Worm (Caenorhabditis elegans) whole organism, young adult: ENCODE results near the gene fbxa-79.

Experiments used
- B0336.3 ChIP-seq: fragments of 200-800 bp; sonication (Bioruptor generic); IDR thresholded peaks from 2 replicates; pipeline ENCODE4 v1.3.6; 2022; ENCODE audit warnings: missing genetic modification characterization, missing compliant biosample characterization
- C06A6.2 ChIP-seq: fragments of 200-800 bp; sonication (Bioruptor generic); conservative IDR thresholded peaks from 2 replicates; pipeline ENCODE4 v1.3.6; 2022; ENCODE audit warnings: missing genetic modification characterization, missing compliant biosample characterization
- F10E7.11 ChIP-seq: sonication (generic microtip); optimal IDR thresholded peaks from 2 replicates; lab custom pipeline; 2017; ENCODE audit warnings: mild to moderate bottlenecking, missing genetic modification characterization, moderate library complexity, missing compliant biosample characterization
- F49E8.2 ChIP-seq: sonication (generic microtip); optimal IDR thresholded peaks from 3 replicates; lab custom pipeline; 2017; ENCODE audit warnings: missing genetic modification characterization, mild to moderate bottlenecking, missing compliant biosample characterization, antibody characterized with exemption, moderate library complexity; ENCODE audit not compliant: insufficient read depth
- F57C9.4 ChIP-seq: sonication (generic microtip); optimal IDR thresholded peaks from 2 replicates; lab custom pipeline; 2017; ENCODE audit warnings: mild to moderate bottlenecking, missing genetic modification characterization, missing compliant biosample characterization
- K12H6.12 ChIP-seq: fragments of 200-800 bp; sonication (Bioruptor generic); optimal IDR thresholded peaks from 2 replicates; lab custom pipeline; 2018; ENCODE audit warnings: mild to moderate bottlenecking, missing genetic modification characterization, missing compliant biosample characterization
- T26A5.8 ChIP-seq: sonication (generic microtip); optimal IDR thresholded peaks from 2 replicates; lab custom pipeline; 2016; ENCODE audit warnings: missing genetic modification characterization, missing compliant biosample characterization
- atf-7 ChIP-seq: sonication (generic microtip); optimal IDR thresholded peaks from 2 replicates; lab custom pipeline; 2017; ENCODE audit warnings: mild to moderate bottlenecking, missing genetic modification characterization, missing compliant biosample characterization
- attf-6 ChIP-seq: fragments of 200-800 bp; sonication (Bioruptor generic); IDR thresholded peaks from 2 replicates; pipeline ENCODE4 v1.3.6; 2022; ENCODE audit warnings: missing genetic modification reagents, missing genetic modification characterization, missing compliant biosample characterization
- bed-2 ChIP-seq: fragments of 200-800 bp; sonication (Bioruptor generic); IDR thresholded peaks from 2 replicates; pipeline ENCODE4 v1.3.6; 2022; ENCODE audit warnings: missing genetic modification reagents, missing genetic modification characterization, missing compliant biosample characterization
- ceh-40 ChIP-seq: fragments of 200-800 bp; sonication (Bioruptor generic); IDR thresholded peaks from 2 replicates; pipeline ENCODE4 v1.3.6; 2022; ENCODE audit warnings: missing genetic modification characterization, missing compliant biosample characterization
- ceh-91 ChIP-seq: fragments of 200-800 bp; sonication (Bioruptor generic); IDR thresholded peaks from 2 replicates; pipeline ENCODE4 v1.3.6; 2022; ENCODE audit warnings: missing genetic modification reagents, missing genetic modification characterization, missing compliant biosample characterization
- die-1 ChIP-seq: sonication (generic microtip); optimal IDR thresholded peaks from 2 replicates; lab custom pipeline; 2016; ENCODE audit warnings: missing genotype, mild to moderate bottlenecking, missing genetic modification characterization, missing compliant biosample characterization
- dox-1 ChIP-seq: fragments of 200-800 bp; sonication (Bioruptor generic); IDR thresholded peaks from 2 replicates; pipeline ENCODE4 v1.3.6; 2022; ENCODE audit warnings: missing genetic modification reagents, missing genetic modification characterization, missing compliant biosample characterization
- efl-1 ChIP-seq: fragments of 150-350 bp; optimal IDR thresholded peaks from 2 replicates; lab custom pipeline; 2014; ENCODE audit warnings: missing biosample characterization, missing genetic modification reagents, missing genetic modification characterization
- egl-18 ChIP-seq: fragments of 200-800 bp; sonication (Bioruptor generic); IDR thresholded peaks from 2 replicates; pipeline ENCODE4 v1.3.6; 2022; ENCODE audit warnings: missing genetic modification reagents, missing genetic modification characterization, missing compliant biosample characterization
- egrh-3 ChIP-seq: fragments of 200-800 bp; sonication (Bioruptor generic); IDR thresholded peaks from 2 replicates; pipeline ENCODE4 v1.3.6; 2022; ENCODE audit warnings: missing genetic modification reagents, missing genetic modification characterization, missing compliant biosample characterization
- hlh-12 ChIP-seq: sonication (generic microtip); optimal IDR thresholded peaks from 2 replicates; lab custom pipeline; 2016; ENCODE audit warnings: missing genetic modification characterization, missing compliant biosample characterization
- hlh-26 ChIP-seq: fragments of 200-800 bp; sonication (Bioruptor generic); conservative IDR thresholded peaks from 2 replicates; pipeline ENCODE4 v1.3.6; 2022; ENCODE audit warnings: missing genetic modification reagents, missing genetic modification characterization, missing compliant biosample characterization
- hsf-1 ChIP-seq: fragments of 200-800 bp; sonication (Bioruptor generic); IDR thresholded peaks from 2 replicates; pipeline ENCODE4 v1.3.6; 2022; ENCODE audit warnings: missing genetic modification reagents, missing genetic modification characterization, missing compliant biosample characterization
- let-526 ChIP-seq: fragments of 200-800 bp; sonication (Bioruptor generic); IDR thresholded peaks from 2 replicates; pipeline ENCODE4 v1.3.6; 2022; ENCODE audit warnings: missing genetic modification reagents, missing genetic modification characterization, missing compliant biosample characterization
- lin-26 ChIP-seq: fragments of 200-800 bp; sonication (Bioruptor generic); IDR thresholded peaks from 2 replicates; pipeline ENCODE4 v1.3.6; 2022; ENCODE audit warnings: missing genetic modification reagents, missing genetic modification characterization, missing compliant biosample characterization
- madf-10 ChIP-seq: sonication (generic microtip); optimal IDR thresholded peaks from 2 replicates; lab custom pipeline; 2016; ENCODE audit warnings: mild to moderate bottlenecking, missing genetic modification characterization, missing compliant biosample characterization
- mes-4 ChIP-seq: sonication (generic microtip); optimal IDR thresholded peaks from 2 replicates; lab custom pipeline; 2016; ENCODE audit warnings: missing genotype, missing genetic modification characterization, missing compliant biosample characterization
- nfya-1 ChIP-seq: sonication (generic microtip); optimal IDR thresholded peaks from 2 replicates; lab custom pipeline; 2017; ENCODE audit warnings: antibody characterized with exemption, missing compliant biosample characterization, missing genetic modification characterization, borderline replicate concordance; ENCODE audit not compliant: insufficient read depth
- nhr-80 ChIP-seq: sonication (generic microtip); optimal IDR thresholded peaks from 2 replicates; lab custom pipeline; 2016; ENCODE audit warnings: missing genetic modification characterization, missing compliant biosample characterization
- rcor-1 ChIP-seq: fragments of 200-800 bp; sonication (Bioruptor generic); IDR thresholded peaks from 2 replicates; pipeline ENCODE4 v1.3.6; 2022; ENCODE audit warnings: missing genetic modification reagents, missing genetic modification characterization, missing compliant biosample characterization
- repo-1 ChIP-seq: sonication (generic microtip); optimal IDR thresholded peaks from 2 replicates; lab custom pipeline; 2017; ENCODE audit warnings: mild to moderate bottlenecking, missing genetic modification characterization, missing compliant biosample characterization
- rpc-1 ChIP-seq, 2 experiments: fragments of 150-350 bp in 1 of 2; sonication (generic microtip) in 1 of 2; optimal IDR thresholded peaks; 2 replicates each; lab custom pipeline; 2014 to 2018; ENCODE audit warnings: missing biosample characterization in 1 of 2, missing genetic modification characterization in 1 of 2, missing genetic modification reagents in 1 of 2, missing genotype in 1 of 2
- sdz-38 ChIP-seq: sonication (generic microtip); optimal IDR thresholded peaks from 2 replicates; lab custom pipeline; 2016; ENCODE audit warnings: missing genotype, missing genetic modification characterization, missing compliant biosample characterization
- snpc-1.3 ChIP-seq: sonication (generic microtip); optimal IDR thresholded peaks from 2 replicates; lab custom pipeline; 2017; ENCODE audit warnings: missing genetic modification characterization, mild to moderate bottlenecking, missing compliant biosample characterization, antibody characterized with exemption, moderate library complexity, missing genotype, missing genetic modification reagents; ENCODE audit not compliant: insufficient read depth
- zfh-2 ChIP-seq: fragments of 200-800 bp; sonication (Bioruptor generic); conservative IDR thresholded peaks from 2 replicates; pipeline ENCODE4 v1.3.6; 2022; ENCODE audit warnings: missing genetic modification reagents, missing genetic modification characterization, missing compliant biosample characterization
- ztf-18 ChIP-seq: sonication (generic microtip); optimal IDR thresholded peaks from 2 replicates; lab custom pipeline; 2016; ENCODE audit warnings: missing genotype, mild to moderate bottlenecking, missing genetic modification characterization, missing compliant biosample characterization
- ztf-26 ChIP-seq: sonication (generic microtip); optimal IDR thresholded peaks from 2 replicates; lab custom pipeline; 2017; ENCODE audit warnings: missing genetic modification characterization, missing compliant biosample characterization
- ztf-28 ChIP-seq: fragments of 200-800 bp; sonication (Bioruptor generic); IDR thresholded peaks from 2 replicates; pipeline ENCODE4 v1.3.6; 2022; ENCODE audit warnings: missing genetic modification reagents, missing genetic modification characterization, missing compliant biosample characterization
- ztf-3 ChIP-seq: fragments of 200-800 bp; sonication (Bioruptor generic); optimal IDR thresholded peaks from 2 replicates; lab custom pipeline; 2018; ENCODE audit warnings: mild to moderate bottlenecking, missing genetic modification characterization, missing compliant biosample characterization

The fbxa-79 gene

ce11 chrIII:1303414-1303813, 4.7 kb downstream of the fbxa-79 start, which contains the start of gene fbxa-75:
Gene fbxa-75, plus strand, starts transcription at chrIII:1303714.
- TF ChIP-seq egl-18 (no peak), snpc-1.3 (no peak), die-1 (tag; lab: Kevin White, UChicago) (no peak)

- no peak for TF ChIP-seq hsf-1 (GFP tag; lab: Robert Waterston, UW)
Measured at ce11 chrIII:1297604-1298003, 10.5 kb downstream of the fbxa-79 start, which contains the start of gene fbxa-28. Gene fbxa-28, plus strand, starts transcription at chrIII:1297904.

- peak; percentile 13 for TF ChIP-seq nhr-80
- TF ChIP-seq let-526 (GFP tag; lab: Robert Waterston, UW) = no peak
Measured at ce11 chrIII:1295149-1295716, 12.9 kb downstream of the fbxa-79 start, which contains the start of gene fbxa-35. Gene fbxa-35, plus strand, starts transcription at chrIII:1295666.

ce11 chrIII:1293135-1293534, 15.0 kb downstream of the fbxa-79 start, which contains the start of gene fbxa-36:
Gene fbxa-36, minus strand, starts transcription at chrIII:1293235.
- no peak for TF ChIP-seq egrh-3 (GFP tag; lab: Robert Waterston, UW)
- no peak for TF ChIP-seq C06A6.2 (GFP tag; lab: Robert Waterston, UW)
- TF ChIP-seq madf-10 = no peak
- TF ChIP-seq F57C9.4 (tag; lab: Kevin White, UChicago) = no peak
- no peak for TF ChIP-seq T26A5.8 (tag; lab: Kevin White, UChicago)
- TF ChIP-seq ceh-91 (GFP tag; lab: Robert Waterston, UW) = no peak
- TF ChIP-seq bed-2 (GFP tag; lab: Robert Waterston, UW) = no peak
- TF ChIP-seq K12H6.12 (tag; lab: Kevin White, UChicago) = no peak
- TF ChIP-seq ztf-26 (tag; lab: Kevin White, UChicago) = no peak
- no peak for TF ChIP-seq rcor-1
- TF ChIP-seq mes-4 (tag; lab: Kevin White, UChicago) = no peak
- no peak for TF ChIP-seq attf-6 (GFP tag; lab: Robert Waterston, UW)
- TF ChIP-seq, all 124 proteins: peak for 0

ce11 chrIII:1289139-1289538, 19.0 kb downstream of the fbxa-79 start:
- no peak for TF ChIP-seq hlh-12 (tag; lab: Kevin White, UChicago)
- no peak for TF ChIP-seq efl-1 (GFP tag; lab: Kevin White, UChicago)
- TF ChIP-seq F10E7.11 (tag; lab: Kevin White, UChicago) = no peak
- no peak for TF ChIP-seq ceh-40 (GFP tag; lab: Robert Waterston, UW)
- TF ChIP-seq zfh-2 (GFP tag; lab: Robert Waterston, UW) = no peak
- TF ChIP-seq ztf-3 (GFP tag; lab: Kevin White, UChicago) = no peak
- no peak for TF ChIP-seq hlh-26 (GFP tag; lab: Robert Waterston, UW)
- TF ChIP-seq ztf-28 (GFP tag; lab: Robert Waterston, UW) = no peak
- no peak for TF ChIP-seq F49E8.2 (tag; lab: Kevin White, UChicago)
- TF ChIP-seq ztf-18 = no peak
- TF ChIP-seq nfya-1 = no peak
- no peak for TF ChIP-seq rpc-1 (optimal IDR thresholded peaks at IDR 0.05; lab: Kevin White, UChicago)
- no peak for TF ChIP-seq rpc-1 (tag; optimal IDR thresholded peaks at IDR 0.05; lab: Kevin White, UChicago)
- TF ChIP-seq B0336.3 (GFP tag; lab: Robert Waterston, UW) = no peak
- TF ChIP-seq atf-7 (tag; lab: Kevin White, UChicago) = no peak
- TF ChIP-seq repo-1 = no peak
- TF ChIP-seq dox-1 (GFP tag; lab: Robert Waterston, UW) = no peak
- TF ChIP-seq lin-26 = no peak
- TF ChIP-seq sdz-38 (tag; lab: Kevin White, UChicago) = no peak
